ENCODE assay signal across 5 fruit fly cellular contexts in genomic region chrX:6193183-6193810, dm6.
A peak's percentile ranks its signal among the peaks of the same experiment; 100 is the strongest.
TF ChIP-seq lines count a peak whose summit lies in the region.

No protein-coding gene starts in this region.

- TF ChIP-seq CTCF in whole organism, embryonic (GFP tag; optimal IDR thresholded peaks at IDR 0.05; lab: Kevin White, UChicago) = no peak

TF ChIP-seq in whole organism, adult, 20 proteins besides CTCF, POLR2A, EP300 and RAD21 (continues in another document):
- TF ChIP-seq cnc (optimal IDR thresholded peaks at IDR 0.05; lab: Kevin White, UChicago) (no peak), CG12768 (GFP tag; optimal IDR thresholded peaks at IDR 0.05; lab: Kevin White, UChicago) (peak; percentile 72), CG7045 (GFP tag; optimal IDR thresholded peaks at IDR 0.05; lab: Kevin White, UChicago) (peak; percentile 63), bab1 (GFP tag; optimal IDR thresholded peaks at IDR 0.05; lab: Kevin White, UChicago) (no peak), tj (GFP tag; optimal IDR thresholded peaks at IDR 0.05; lab: Kevin White, UChicago) (peak; percentile 16), Crg-1 (GFP tag; optimal IDR thresholded peaks at IDR 0.05; lab: Kevin White, UChicago) (no peak), CG7101 (tag; optimal IDR thresholded peaks at IDR 0.05; lab: Kevin White, UChicago) (peak; percentile 88), CG5204 (GFP tag; optimal IDR thresholded peaks at IDR 0.05; lab: Kevin White, UChicago) (peak; percentile 42), Hr96 (GFP tag; optimal IDR thresholded peaks at IDR 0.05; lab: Kevin White, UChicago) (peak; percentile 12), kay (GFP tag; lab: Kevin White, UChicago; ENCODE audit: borderline replicate concordance) (no peak), CG33017 (tag; optimal IDR thresholded peaks at IDR 0.05; lab: Kevin White, UChicago) (peak; percentile 82), cic (GFP tag; optimal IDR thresholded peaks at IDR 0.05; lab: Kevin White, UChicago) (peak; percentile 35), Mnt (GFP tag; optimal IDR thresholded peaks at IDR 0.05; lab: Kevin White, UChicago) (peak; percentile 35), pad (GFP tag; optimal IDR thresholded peaks at IDR 0.05; lab: Kevin White, UChicago) (peak; percentile 37), CG14711 (tag; optimal IDR thresholded peaks at IDR 0.05; lab: Kevin White, UChicago) (peak; percentile 79), Clk (GFP tag; optimal IDR thresholded peaks at IDR 0.05; lab: Kevin White, UChicago) (peak; percentile 21), ovo (GFP tag; optimal IDR thresholded peaks at IDR 0.05; lab: Kevin White, UChicago) (no peak), CG11617 (GFP tag; optimal IDR thresholded peaks at IDR 0.05; lab: Kevin White, UChicago) (peak; percentile 66)

TF ChIP-seq in whole organism, embryonic, 481 proteins besides CTCF, POLR2A, EP300 and RAD21 (continues in another document):
- TF ChIP-seq sna (GFP tag; IDR thresholded peaks at IDR 0.05; lab: Robert Waterston, UW; ENCODE audit: partially characterized antibody) = no peak
- TF ChIP-seq mirr (GFP tag; optimal IDR thresholded peaks at IDR 0.05; lab: Kevin White, UChicago) = no peak
- TF ChIP-seq CG6765 (GFP tag; optimal IDR thresholded peaks at IDR 0.05; lab: Kevin White, UChicago) = peak; percentile 45
- no peak for TF ChIP-seq CG34224 (GFP tag; IDR thresholded peaks at IDR 0.05; lab: Robert Waterston, UW; ENCODE audit: partially characterized antibody)
- peak; percentile 24 for TF ChIP-seq zfh2 (GFP tag; optimal IDR thresholded peaks at IDR 0.05; lab: Kevin White, UChicago)
- no peak for TF ChIP-seq prd (optimal IDR thresholded peaks at IDR 0.05; lab: Kevin White, UChicago)
- TF ChIP-seq prd (GFP tag; IDR thresholded peaks at IDR 0.05; lab: Robert Waterston, UW) = peak; percentile 87
- no peak for TF ChIP-seq z (GFP tag; IDR thresholded peaks at IDR 0.05; lab: Robert Waterston, UW)
- no peak for TF ChIP-seq Trl (optimal IDR thresholded peaks at IDR 0.05; lab: Kevin White, UChicago)
- TF ChIP-seq Trl (GFP tag; optimal IDR thresholded peaks at IDR 0.05; lab: Kevin White, UChicago) = peak; percentile 13
- no peak for TF ChIP-seq CG12744 (GFP tag; optimal IDR thresholded peaks at IDR 0.05; lab: Kevin White, UChicago)
- TF ChIP-seq tll (GFP tag; optimal IDR thresholded peaks at IDR 0.05; lab: Kevin White, UChicago) = no peak
- peak; percentile 41 for TF ChIP-seq kah (GFP tag; optimal IDR thresholded peaks at IDR 0.05; lab: Kevin White, UChicago)
- TF ChIP-seq Xbp1 (GFP tag; optimal IDR thresholded peaks at IDR 0.05; lab: Kevin White, UChicago) = peak; percentile 72
- TF ChIP-seq Ets65A (GFP tag; lab: Kevin White, UChicago) = peak; percentile 93
- TF ChIP-seq CG10543 (GFP tag; optimal IDR thresholded peaks at IDR 0.05; lab: Kevin White, UChicago) = peak; percentile 22
- peak; percentile 93 for TF ChIP-seq slbo (GFP tag; IDR thresholded peaks at IDR 0.05; lab: Robert Waterston, UW)
- TF ChIP-seq seq (GFP tag; IDR thresholded peaks at IDR 0.05; lab: Robert Waterston, UW) = peak; percentile 83
- peak; percentile 63 for TF ChIP-seq ap (GFP tag; IDR thresholded peaks at IDR 0.05; lab: Robert Waterston, UW)

TF ChIP-seq in whole organism, prepupa, 60 proteins besides CTCF, POLR2A, EP300 and RAD21 (continues in another document):
- TF ChIP-seq CG7368 (GFP tag; optimal IDR thresholded peaks at IDR 0.05; lab: Kevin White, UChicago) = peak; percentile 38
- TF ChIP-seq Eip93F (GFP tag; optimal IDR thresholded peaks at IDR 0.05; lab: Kevin White, UChicago) = no peak
- peak; percentile 54 for TF ChIP-seq topi (GFP tag; optimal IDR thresholded peaks at IDR 0.05; lab: Kevin White, UChicago)
- TF ChIP-seq pdm3 (GFP tag; optimal IDR thresholded peaks at IDR 0.05; lab: Kevin White, UChicago) = peak; percentile 66
- peak; percentile 27 for TF ChIP-seq CG8319 (GFP tag; optimal IDR thresholded peaks at IDR 0.05; lab: Kevin White, UChicago)
- TF ChIP-seq OdsH (GFP tag; optimal IDR thresholded peaks at IDR 0.05; lab: Kevin White, UChicago) = peak; percentile 75
- TF ChIP-seq Eip78C (GFP tag; lab: Kevin White, UChicago) = peak; percentile 90
- peak; percentile 47 for TF ChIP-seq Eip75B (GFP tag; optimal IDR thresholded peaks at IDR 0.05; lab: Kevin White, UChicago)
- TF ChIP-seq esn (GFP tag; optimal IDR thresholded peaks at IDR 0.05; lab: Kevin White, UChicago) = peak; percentile 69
- peak; percentile 65 for TF ChIP-seq CG3919 (GFP tag; optimal IDR thresholded peaks at IDR 0.05; lab: Kevin White, UChicago)
- peak; percentile 49 for TF ChIP-seq Sox14 (GFP tag; optimal IDR thresholded peaks at IDR 0.05; lab: Kevin White, UChicago)
- peak; percentile 63 for TF ChIP-seq CG8632 (GFP tag; optimal IDR thresholded peaks at IDR 0.05; lab: Kevin White, UChicago)
- peak; percentile 58 for TF ChIP-seq dac (GFP tag; optimal IDR thresholded peaks at IDR 0.05; lab: Kevin White, UChicago)
- TF ChIP-seq net (GFP tag; optimal IDR thresholded peaks at IDR 0.05; lab: Kevin White, UChicago) = peak; percentile 55
- TF ChIP-seq eg (GFP tag; IDR thresholded peaks at IDR 0.05; lab: Robert Waterston, UW) = peak; percentile 89
- peak; percentile 57 for TF ChIP-seq Hr4 (GFP tag; optimal IDR thresholded peaks at IDR 0.05; lab: Kevin White, UChicago)
- TF ChIP-seq fkh (GFP tag; optimal IDR thresholded peaks at IDR 0.05; lab: Kevin White, UChicago) = no peak
- TF ChIP-seq CG6163 (GFP tag; IDR thresholded peaks at IDR 0.05; lab: Robert Waterston, UW) = peak; percentile 89
- peak; percentile 81 for TF ChIP-seq Gug (GFP tag; IDR thresholded peaks at IDR 0.05; lab: Robert Waterston, UW)
- no peak for TF ChIP-seq Blimp-1 (GFP tag; optimal IDR thresholded peaks at IDR 0.05; lab: Kevin White, UChicago)

TF ChIP-seq in whole organism, pupa, 21 proteins besides CTCF, POLR2A, EP300 and RAD21:
- no peak for TF ChIP-seq EcR (GFP tag; optimal IDR thresholded peaks at IDR 0.05; lab: Kevin White, UChicago)
- peak; percentile 72 for TF ChIP-seq CG9948 (tag; optimal IDR thresholded peaks at IDR 0.05; lab: Kevin White, UChicago)
- peak; percentile 71 for TF ChIP-seq Pif1A (GFP tag; optimal IDR thresholded peaks at IDR 0.05; lab: Kevin White, UChicago)
- TF ChIP-seq CG4496 (GFP tag; IDR thresholded peaks at IDR 0.05; lab: Robert Waterston, UW) = peak; percentile 91
- peak; percentile 75 for TF ChIP-seq CG8159 (tag; optimal IDR thresholded peaks at IDR 0.05; lab: Kevin White, UChicago)
- TF ChIP-seq Snoo (tag; optimal IDR thresholded peaks at IDR 0.05; lab: Kevin White, UChicago) = no peak
- peak; percentile 71 for TF ChIP-seq CG32121 (GFP tag; IDR thresholded peaks at IDR 0.05; lab: Robert Waterston, UW)
- TF ChIP-seq CG14655 (GFP tag; optimal IDR thresholded peaks at IDR 0.05; lab: Kevin White, UChicago) = peak; percentile 74
- TF ChIP-seq Ets98B (GFP tag; IDR thresholded peaks at IDR 0.05; lab: Robert Waterston, UW) = peak; percentile 85
- TF ChIP-seq CG13204 (GFP tag; optimal IDR thresholded peaks at IDR 0.05; lab: Kevin White, UChicago) = no peak
- TF ChIP-seq CG34367 (tag; optimal IDR thresholded peaks at IDR 0.05; lab: Kevin White, UChicago) = peak; percentile 46
- peak; percentile 76 for TF ChIP-seq CG15710 (tag; optimal IDR thresholded peaks at IDR 0.05; lab: Kevin White, UChicago)
- TF ChIP-seq CG8301 (tag; optimal IDR thresholded peaks at IDR 0.05; lab: Kevin White, UChicago) = peak; percentile 60
- peak; percentile 61 for TF ChIP-seq Pif1B (GFP tag; optimal IDR thresholded peaks at IDR 0.05; lab: Kevin White, UChicago)
- TF ChIP-seq fd96Ca (GFP tag; IDR thresholded peaks at IDR 0.05; lab: Robert Waterston, UW) = peak; percentile 84
- peak; percentile 63 for TF ChIP-seq CG10348 (GFP tag; IDR thresholded peaks at IDR 0.05; lab: Robert Waterston, UW)
- peak; percentile 69 for TF ChIP-seq rn (GFP tag; IDR thresholded peaks at IDR 0.05; lab: Robert Waterston, UW)
- TF ChIP-seq CG12605 (GFP tag; IDR thresholded peaks at IDR 0.05; lab: Robert Waterston, UW) = peak; percentile 58
- peak; percentile 22 for TF ChIP-seq D1 (tag; optimal IDR thresholded peaks at IDR 0.05; lab: Kevin White, UChicago)
- peak; percentile 11 for TF ChIP-seq gl (tag; optimal IDR thresholded peaks at IDR 0.05; lab: Kevin White, UChicago)
- peak; percentile 66 for TF ChIP-seq CG17806 (tag; optimal IDR thresholded peaks at IDR 0.05; lab: Kevin White, UChicago)

TF ChIP-seq in whole organism, wandering third instar larva, 38 proteins besides CTCF, POLR2A, EP300 and RAD21 (continues in another document):
- TF ChIP-seq dsf (GFP tag; optimal IDR thresholded peaks at IDR 0.05; lab: Kevin White, UChicago; ENCODE audit: borderline replicate concordance) (no peak), brk (GFP tag; optimal IDR thresholded peaks at IDR 0.05; lab: Kevin White, UChicago) (no peak), Abd-B (GFP tag; optimal IDR thresholded peaks at IDR 0.05; lab: Kevin White, UChicago) (no peak), h (GFP tag; optimal IDR thresholded peaks at IDR 0.05; lab: Kevin White, UChicago) (peak; percentile 59), tai (GFP tag; optimal IDR thresholded peaks at IDR 0.05; lab: Kevin White, UChicago) (no peak), fru (GFP tag; optimal IDR thresholded peaks at IDR 0.05; lab: Kevin White, UChicago) (peak; percentile 47), Hnf4 (GFP tag; optimal IDR thresholded peaks at IDR 0.05; lab: Kevin White, UChicago) (no peak), Sp1 (GFP tag; optimal IDR thresholded peaks at IDR 0.05; lab: Kevin White, UChicago) (peak; percentile 49), CG32264 (GFP tag; optimal IDR thresholded peaks at IDR 0.05; lab: Kevin White, UChicago) (no peak), sv (GFP tag; optimal IDR thresholded peaks at IDR 0.05; lab: Kevin White, UChicago) (peak; percentile 40), HLH106 (tag; optimal IDR thresholded peaks at IDR 0.05; lab: Kevin White, UChicago) (peak; percentile 65), lola (GFP tag; optimal IDR thresholded peaks at IDR 0.05; lab: Kevin White, UChicago) (no peak), Myc (optimal IDR thresholded peaks at IDR 0.05; lab: Kevin White, UChicago) (no peak), sage (GFP tag; optimal IDR thresholded peaks at IDR 0.05; lab: Kevin White, UChicago) (no peak), rgr (GFP tag; optimal IDR thresholded peaks at IDR 0.05; lab: Kevin White, UChicago) (peak; percentile 49), Vsx2 (GFP tag; optimal IDR thresholded peaks at IDR 0.05; lab: Kevin White, UChicago; ENCODE audit: partially characterized antibody) (no peak), Dif (GFP tag; optimal IDR thresholded peaks at IDR 0.05; lab: Kevin White, UChicago; ENCODE audit: partially characterized antibody) (no peak), foxo (GFP tag; optimal IDR thresholded peaks at IDR 0.05; lab: Kevin White, UChicago) (peak in 1 of 2 experiments; percentile 64), Jra (GFP tag; optimal IDR thresholded peaks at IDR 0.05; lab: Kevin White, UChicago) (no peak), psq (GFP tag; optimal IDR thresholded peaks at IDR 0.05; lab: Kevin White, UChicago) (peak; percentile 34), CG9705 (GFP tag; optimal IDR thresholded peaks at IDR 0.05; lab: Kevin White, UChicago) (no peak), pan (optimal IDR thresholded peaks at IDR 0.05; lab: Kevin White, UChicago) (no peak), CrebA (GFP tag; optimal IDR thresholded peaks at IDR 0.05; lab: Kevin White, UChicago; ENCODE audit: borderline replicate concordance) (no peak), GATAd (GFP tag; optimal IDR thresholded peaks at IDR 0.05; lab: Kevin White, UChicago) (no peak), ey (GFP tag; optimal IDR thresholded peaks at IDR 0.05; lab: Kevin White, UChicago) (peak; percentile 25)
